Fruit fly (Drosophila melanogaster) Kc167 (cell line): ENCODE measurements around the gene CG2854.

ENCODE experiments used
- Myc ChIP-seq: fragments of >200 bp; optimal IDR thresholded peaks from 2 replicates; lab custom pipeline; 2017; ENCODE audit warnings: missing external identifiers
- Sin3A ChIP-seq: fragments of >200 bp; optimal IDR thresholded peaks from 2 replicates; lab custom pipeline; 2018; ENCODE audit warnings: missing external identifiers
- h ChIP-seq: fragments of >200 bp; optimal IDR thresholded peaks from 3 replicates; lab custom pipeline; 2018; ENCODE audit warnings: missing external identifiers
- insv ChIP-seq: fragments of >200 bp; optimal IDR thresholded peaks from 3 replicates; lab custom pipeline; 2018; ENCODE audit warnings: missing external identifiers
- psq ChIP-seq: fragments of >200 bp; optimal IDR thresholded peaks from 2 replicates; lab custom pipeline; 2017; ENCODE audit warnings: missing external identifiers
- ttk ChIP-seq: sonication (Bioruptor generic); optimal IDR thresholded peaks from 2 replicates; lab custom pipeline; 2017; ENCODE audit warnings: missing external identifiers

DNA sequence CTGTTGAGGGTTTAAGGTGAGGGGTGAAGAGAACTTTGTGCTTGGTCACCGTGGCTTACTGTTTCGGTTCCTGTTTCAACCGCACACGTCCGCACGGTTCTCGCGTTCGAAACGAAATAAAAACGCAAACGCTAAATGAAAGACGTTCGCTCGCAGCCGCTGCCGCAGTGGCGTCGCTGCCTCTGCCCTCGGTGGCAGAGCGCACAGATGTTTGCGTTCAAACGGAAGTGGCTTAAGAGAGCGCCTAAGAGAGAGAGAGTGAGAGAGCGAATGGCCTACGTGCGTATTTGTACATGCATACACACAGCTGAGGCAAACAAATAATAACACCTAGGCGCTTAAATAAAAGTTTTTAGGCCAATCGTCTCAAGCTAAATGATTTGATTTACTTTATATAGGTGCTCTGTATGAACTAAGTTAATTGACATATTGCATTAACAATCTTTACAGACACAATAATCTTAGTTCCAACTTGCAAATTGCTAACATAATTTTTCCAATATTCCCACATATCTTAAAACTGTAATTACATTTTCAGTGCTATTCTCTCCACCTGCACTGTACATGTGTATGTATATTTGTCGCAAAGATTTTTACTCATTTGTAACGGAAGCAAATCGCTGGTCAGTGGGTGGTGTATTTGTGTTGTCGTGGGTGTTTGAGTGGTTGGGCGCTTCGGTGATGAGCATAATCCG lies 33.5 kb upstream of the CG2854 start, which contains the start of gene CG2865:
- TF ChIP-seq insv (lab: Kevin White, UChicago) (no peak), Myc (lab: Kevin White, UChicago) (no peak), psq (lab: Kevin White, UChicago) (no peak), h (lab: Kevin White, UChicago) (no peak), Sin3A (lab: Kevin White, UChicago) (no peak), ttk (lab: Kevin White, UChicago) (no peak)
